Worm (Caenorhabditis elegans) whole organism, young adult: ENCODE measurements around the gene C10A4.13.

Experiments
- F33H1.4 ChIP-seq: fragments of 200-800 bp; sonication (Bioruptor generic); IDR thresholded peaks from 2 replicates; pipeline ENCODE4 v1.3.6; 2022; ENCODE audit warnings: missing genetic modification reagents, missing genetic modification characterization, missing compliant biosample characterization
- Y53G8AR.9 ChIP-seq: fragments of 200-800 bp; sonication (Bioruptor generic); conservative IDR thresholded peaks from 2 replicates; pipeline ENCODE4 v1.3.6; 2022; ENCODE audit warnings: missing genetic modification reagents, missing genetic modification characterization, missing compliant biosample characterization
- snpc-3.4 ChIP-seq: sonication (generic microtip); optimal IDR thresholded peaks from 2 replicates; lab custom pipeline; 2017; ENCODE audit warnings: missing genetic modification characterization, mild to moderate bottlenecking, missing compliant biosample characterization, antibody characterized with exemption, moderate library complexity, missing genotype, missing genetic modification reagents
- ztf-25 ChIP-seq: fragments of 200-800 bp; sonication (Bioruptor generic); IDR thresholded peaks from 2 replicates; pipeline ENCODE4 v1.3.6; 2022; ENCODE audit warnings: missing genetic modification reagents, missing genetic modification characterization, missing compliant biosample characterization

- TF ChIP-seq snpc-3.4 (tag; lab: Kevin White, UChicago) (no peak), ztf-25 (GFP tag; lab: Robert Waterston, UW) (no peak), Y53G8AR.9 (GFP tag; lab: Robert Waterston, UW) (no peak), F33H1.4 (GFP tag; lab: Robert Waterston, UW) (no peak)
Observed at ce11 chrX:7369770-7370169, 28.1 kb downstream of the C10A4.13 start.
